Worm (Caenorhabditis elegans) whole organism, L4 larva: ENCODE data around the gene zak-1.

Experiments used
- D1046.2 ChIP-seq: fragments of 200-800 bp; sonication (Bioruptor generic); IDR thresholded peaks from 2 replicates; pipeline ENCODE4 v1.3.6; 2022; ENCODE audit warnings: missing genetic modification characterization, missing compliant biosample characterization
- F26F4.8 ChIP-seq: fragments of 200-800 bp; sonication (Bioruptor generic); conservative IDR thresholded peaks from 2 replicates; pipeline ENCODE4 v1.3.6; 2022; ENCODE audit warnings: missing genetic modification characterization, missing compliant biosample characterization
- F44E2.7 ChIP-seq: fragments of 200-800 bp; sonication (Bioruptor generic); IDR thresholded peaks from 2 replicates; pipeline ENCODE4 v2.1.2; 2022; ENCODE audit warnings: missing genetic modification characterization, missing compliant biosample characterization
- T20F7.1 ChIP-seq: fragments of 200-800 bp; sonication (Bioruptor generic); optimal IDR thresholded peaks from 2 replicates; lab custom pipeline; 2018; ENCODE audit warnings: mild to moderate bottlenecking, missing genetic modification characterization, missing compliant biosample characterization
- T26A8.4 ChIP-seq: fragments of 200-800 bp; sonication (Bioruptor generic); IDR thresholded peaks from 2 replicates; pipeline ENCODE4 v1.3.6; 2022; ENCODE audit warnings: missing genetic modification characterization, missing compliant biosample characterization
- Y48G9A.11 ChIP-seq: fragments of 200-800 bp; sonication (Bioruptor generic); IDR thresholded peaks from 2 replicates; pipeline ENCODE4 v1.3.6; 2022; ENCODE audit warnings: missing genetic modification reagents, missing genetic modification characterization, missing compliant biosample characterization
- Y75B8A.6 ChIP-seq: fragments of 200-800 bp; sonication (Bioruptor generic); IDR thresholded peaks from 2 replicates; pipeline ENCODE4 v1.3.6; 2022; ENCODE audit warnings: missing genetic modification reagents, missing genetic modification characterization, missing compliant biosample characterization
- ZK337.2 ChIP-seq: fragments of 200-800 bp; sonication (Bioruptor generic); IDR thresholded peaks from 2 replicates; pipeline ENCODE4 v1.3.6; 2022; ENCODE audit warnings: missing genetic modification reagents, missing genetic modification characterization, missing compliant biosample characterization
- aha-1 ChIP-seq: fragments of 150-350 bp; peaks from one replicate; lab custom pipeline; 2014; ENCODE audit warnings: missing biosample characterization, missing genetic modification characterization
- aly-2 ChIP-seq: sonication (generic microtip); optimal IDR thresholded peaks from 2 replicates; lab custom pipeline; 2018; ENCODE audit warnings: missing biosample characterization, missing genetic modification characterization
- ama-1 ChIP-seq: fragments of 150-350 bp; optimal IDR thresholded peaks from 2 replicates; lab custom pipeline; 2014; ENCODE audit warnings: inconsistent platforms, mixed read lengths
- ceh-62 ChIP-seq: sonication (generic microtip); optimal IDR thresholded peaks from 2 replicates; lab custom pipeline; 2017; ENCODE audit warnings: missing biosample characterization, missing genetic modification characterization
- ces-1 ChIP-seq: fragments of 150-350 bp; sonication (generic microtip); optimal IDR thresholded peaks from 4 replicates; lab custom pipeline; 2014; ENCODE audit warnings: missing biosample characterization, missing genetic modification reagents, missing genetic modification characterization
- daf-8 ChIP-seq: fragments of 200-800 bp; sonication (Bioruptor generic); IDR thresholded peaks from 2 replicates; pipeline ENCODE4 v1.3.6; 2022; ENCODE audit warnings: missing genetic modification characterization, missing compliant biosample characterization
- dmd-8 ChIP-seq: fragments of 200-800 bp; sonication (Bioruptor generic); IDR thresholded peaks from 2 replicates; pipeline ENCODE4 v1.3.6; 2022; ENCODE audit warnings: missing genetic modification characterization, missing compliant biosample characterization
- dpl-1 ChIP-seq: fragments of 150-350 bp; optimal IDR thresholded peaks from 2 replicates; lab custom pipeline; 2014; ENCODE audit warnings: missing biosample characterization, missing genetic modification reagents, missing genetic modification characterization
- duxl-1 ChIP-seq: sonication (generic microtip); optimal IDR thresholded peaks from 2 replicates; lab custom pipeline; 2016; ENCODE audit warnings: mild to moderate bottlenecking, missing genetic modification characterization, moderate library complexity, missing compliant biosample characterization; ENCODE audit not compliant: poor library complexity
- dve-1 ChIP-seq: sonication (generic microtip); optimal IDR thresholded peaks from 2 replicates; lab custom pipeline; 2017; ENCODE audit warnings: antibody characterized with exemption, mild to moderate bottlenecking, missing genetic modification characterization, missing compliant biosample characterization; ENCODE audit not compliant: insufficient read depth
- egl-27 ChIP-seq: sonication (generic microtip); optimal IDR thresholded peaks from 3 replicates; lab custom pipeline; 2017; ENCODE audit warnings: missing biosample characterization, missing genetic modification reagents, missing genetic modification characterization
- egl-43 ChIP-seq: fragments of 200-800 bp; sonication (Bioruptor generic); IDR thresholded peaks from 2 replicates; pipeline ENCODE4 v1.3.6; 2022; ENCODE audit warnings: missing genetic modification reagents, missing genetic modification characterization, missing compliant biosample characterization
- fkh-10 ChIP-seq: fragments of 150-350 bp; optimal IDR thresholded peaks from 2 replicates; lab custom pipeline; 2014; ENCODE audit warnings: missing biosample characterization, missing genetic modification reagents, missing genetic modification characterization
- hif-1 ChIP-seq, 2 experiments: sonication (generic microtip); optimal IDR thresholded peaks; 2 replicates each; lab custom pipeline; 2016 to 2017; ENCODE audit warnings: missing compliant biosample characterization in 2 of 2, missing genetic modification characterization in 2 of 2, missing genetic modification reagents in 2 of 2, missing genotype in 2 of 2, mild to moderate bottlenecking in 1 of 2
- hmg-1.1 ChIP-seq: fragments of 200-800 bp; sonication (Bioruptor generic); IDR thresholded peaks from 2 replicates; pipeline ENCODE4 v1.3.6; 2022; ENCODE audit warnings: missing genetic modification reagents, missing genetic modification characterization, missing compliant biosample characterization
- lin-1 ChIP-seq: fragments of 200-800 bp; sonication (Bioruptor generic); IDR thresholded peaks from 2 replicates; pipeline ENCODE4 v1.3.6; 2022; ENCODE audit warnings: missing genetic modification reagents, missing genetic modification characterization, missing compliant biosample characterization
- lin-38 ChIP-seq: fragments of 200-800 bp; sonication (Bioruptor generic); IDR thresholded peaks from 2 replicates; pipeline ENCODE4 v1.3.6; 2022; ENCODE audit warnings: missing genetic modification reagents, missing genetic modification characterization, missing compliant biosample characterization
- lin-39 ChIP-seq: fragments of 150-350 bp; optimal IDR thresholded peaks from 2 replicates; lab custom pipeline; 2014; ENCODE audit warnings: missing biosample characterization, missing genetic modification reagents, missing genetic modification characterization
- lsy-2 ChIP-seq, 2 experiments: fragments of 150-350 bp in 1 of 2; sonication (generic microtip) in 1 of 2; optimal IDR thresholded peaks; 2 replicates each; lab custom pipeline; 2014 to 2017; ENCODE audit warnings: missing biosample characterization in 2 of 2, missing genetic modification characterization in 2 of 2
- madf-9 ChIP-seq: fragments of 200-800 bp; sonication (Bioruptor generic); conservative IDR thresholded peaks from 2 replicates; pipeline ENCODE4 v1.3.6; 2022; ENCODE audit warnings: missing genetic modification reagents, missing genetic modification characterization, missing compliant biosample characterization
- mdl-1 ChIP-seq, 2 experiments: fragments of 150-350 bp in 1 of 2; sonication (generic microtip) in 1 of 2; optimal IDR thresholded peaks; 2 replicates each; lab custom pipeline; 2014 to 2017; ENCODE audit warnings: missing biosample characterization in 2 of 2, missing genetic modification characterization in 2 of 2
- mdt-29 ChIP-seq: fragments of 200-800 bp; sonication (Bioruptor generic); IDR thresholded peaks from 2 replicates; pipeline ENCODE4 v1.3.6; 2022; ENCODE audit warnings: missing genetic modification reagents, missing genetic modification characterization, missing compliant biosample characterization
- mes-2 ChIP-seq: sonication (generic microtip); optimal IDR thresholded peaks from 2 replicates; lab custom pipeline; 2016; ENCODE audit warnings: missing genotype, mild to moderate bottlenecking, missing genetic modification characterization, missing compliant biosample characterization; ENCODE audit not compliant: poor library complexity, severe bottlenecking
- mxl-3 ChIP-seq: fragments of 200-800 bp; sonication (Bioruptor generic); optimal IDR thresholded peaks from 2 replicates; lab custom pipeline; 2018; ENCODE audit warnings: mild to moderate bottlenecking, missing genetic modification characterization, missing compliant biosample characterization
- nhr-10 ChIP-seq: fragments of 150-350 bp; optimal IDR thresholded peaks from 2 replicates; lab custom pipeline; 2014; ENCODE audit warnings: missing biosample characterization, missing genetic modification characterization
- nhr-111 ChIP-seq: fragments of 200-800 bp; sonication (Bioruptor generic); optimal IDR thresholded peaks from 2 replicates; lab custom pipeline; 2018; ENCODE audit warnings: mild to moderate bottlenecking, missing genetic modification characterization, missing compliant biosample characterization
- nhr-41 ChIP-seq: fragments of 200-800 bp; sonication (Bioruptor generic); IDR thresholded peaks from 2 replicates; pipeline ENCODE4 v1.3.6; 2022; ENCODE audit warnings: missing genetic modification reagents, missing genetic modification characterization, missing compliant biosample characterization
- nhr-48 ChIP-seq: sonication (generic microtip); optimal IDR thresholded peaks from 2 replicates; lab custom pipeline; 2016; ENCODE audit warnings: mild to moderate bottlenecking, missing genetic modification characterization, missing compliant biosample characterization
- nhr-6 ChIP-seq: fragments of 150-350 bp; optimal IDR thresholded peaks from 2 replicates; lab custom pipeline; 2014; ENCODE audit warnings: missing biosample characterization, missing genetic modification characterization
- nhr-76 ChIP-seq: fragments of 150-350 bp; optimal IDR thresholded peaks from 2 replicates; lab custom pipeline; 2014; ENCODE audit warnings: missing biosample characterization, missing genetic modification characterization
- pha-4 ChIP-seq, 2 experiments: fragments of 150-350 bp in 1 of 2; fragments of 200-800 bp in 1 of 2; sonication (Bioruptor generic) in 1 of 2; IDR thresholded peaks in 1 of 2; optimal IDR thresholded peaks in 1 of 2; 2 replicates each; pipeline versions ENCODE4 v1.3.6 to Lab custom; 2014 to 2022; ENCODE audit warnings: missing genetic modification characterization in 2 of 2, missing genetic modification reagents in 2 of 2, missing biosample characterization in 1 of 2, missing compliant biosample characterization in 1 of 2
- pqm-1 ChIP-seq: sonication (generic microtip); optimal IDR thresholded peaks from 2 replicates; lab custom pipeline; 2017; ENCODE audit warnings: missing biosample characterization, missing genetic modification characterization
- saeg-2 ChIP-seq: fragments of 200-800 bp; sonication (Bioruptor generic); IDR thresholded peaks from 2 replicates; pipeline ENCODE4 v1.3.6; 2022; ENCODE audit warnings: missing genetic modification reagents, missing genetic modification characterization, missing compliant biosample characterization
- set-16 ChIP-seq: fragments of 200-800 bp; sonication (Bioruptor generic); IDR thresholded peaks from 2 replicates; pipeline ENCODE4 v1.3.6; 2022; ENCODE audit warnings: missing genetic modification reagents, missing genetic modification characterization, missing compliant biosample characterization
- snpc-4 ChIP-seq: fragments of 150-350 bp; optimal IDR thresholded peaks from 2 replicates; lab custom pipeline; 2014; ENCODE audit warnings: missing biosample characterization, missing genetic modification characterization
- tra-1 ChIP-seq: fragments of 200-800 bp; sonication (Bioruptor generic); IDR thresholded peaks from 2 replicates; pipeline ENCODE4 v1.3.6; 2022; ENCODE audit warnings: missing genetic modification reagents, missing genetic modification characterization, missing compliant biosample characterization
- unc-130 ChIP-seq: sonication (generic microtip); optimal IDR thresholded peaks from 2 replicates; lab custom pipeline; 2016; ENCODE audit warnings: missing genetic modification reagents, missing genetic modification characterization, missing compliant biosample characterization
- vab-7 ChIP-seq: fragments of 200-800 bp; sonication (Bioruptor generic); IDR thresholded peaks from 2 replicates; pipeline ENCODE4 v1.3.6; 2022; ENCODE audit warnings: missing genetic modification reagents, missing genetic modification characterization, missing compliant biosample characterization
- zag-1 ChIP-seq: fragments of 150-350 bp; optimal IDR thresholded peaks from 2 replicates; lab custom pipeline; 2014; ENCODE audit warnings: missing biosample characterization, missing genetic modification characterization
- zfp-2 ChIP-seq: sonication (generic microtip); optimal IDR thresholded peaks from 2 replicates; lab custom pipeline; 2016; ENCODE audit warnings: mild to moderate bottlenecking, missing genetic modification characterization, missing compliant biosample characterization
- zfp-3 ChIP-seq: fragments of 200-800 bp; sonication (Bioruptor generic); conservative IDR thresholded peaks from 2 replicates; pipeline ENCODE4 v1.3.6; 2022; ENCODE audit warnings: missing genetic modification reagents, missing genetic modification characterization, missing compliant biosample characterization
- zip-2 ChIP-seq: fragments of 150-350 bp; optimal IDR thresholded peaks from 2 replicates; lab custom pipeline; 2014; ENCODE audit warnings: missing biosample characterization, missing genetic modification characterization
- ztf-7 ChIP-seq: fragments of 150-350 bp; optimal IDR thresholded peaks from 2 replicates; lab custom pipeline; 2014; ENCODE audit warnings: missing biosample characterization, missing genetic modification characterization

Gene zak-1

ce11 chrIII:6897587-6898064, 41.0 kb upstream of the zak-1 start, which contains the start of gene T07E3.4 (continued):
- TF ChIP-seq dve-1 (peak; percentile 73), T20F7.1 (GFP tag; lab: Kevin White, UChicago) (peak; percentile 60), daf-8 (GFP tag; lab: Robert Waterston, UW) (no peak), zfp-2 (tag; lab: Kevin White, UChicago) (no peak), T26A8.4 (GFP tag; lab: Robert Waterston, UW) (peak; percentile 59), fkh-10 (GFP tag; lab: Kevin White, UChicago) (no peak), Y48G9A.11 (GFP tag; lab: Robert Waterston, UW) (no peak), nhr-76 (no peak), nhr-6 (no peak), zfp-3 (GFP tag; lab: Robert Waterston, UW) (no peak), pha-4 (GFP tag; IDR thresholded peaks at IDR 0.05; lab: Robert Waterston, UW) (0 out of 2 replicates have a peak, but pooled peaks have one; percentile 30), pha-4 (tag; optimal IDR thresholded peaks at IDR 0.05; lab: Kevin White, UChicago) (no peak), lsy-2 (tag; optimal IDR thresholded peaks at IDR 0.05; lab: Kevin White, UChicago) (peak; percentile 50 to 84), hmg-1.1 (GFP tag; lab: Robert Waterston, UW) (peak; percentile 76), nhr-10 (tag; lab: Kevin White, UChicago) (peak; percentile 23), mdt-29 (no peak), mdl-1 (tag; optimal IDR thresholded peaks at IDR 0.05; lab: Kevin White, UChicago) (peak; percentile 22 to 72), mes-2 (tag; lab: Kevin White, UChicago) (peak; percentile 66), hif-1 (tag; optimal IDR thresholded peaks at IDR 0.05; lab: Kevin White, UChicago) (no peak), pqm-1 (tag; lab: Kevin White, UChicago) (no peak), ama-1 (no peak), ztf-7 (peak; percentile 48), ces-1 (no peak), F44E2.7 (GFP tag; lab: Robert Waterston, UW) (no peak), ceh-62 (no peak), unc-130 (GFP tag; lab: Kevin White, UChicago) (no peak), set-16 (GFP tag; lab: Robert Waterston, UW) (no peak), ZK337.2 (no peak), duxl-1 (no peak), aly-2 (tag; lab: Kevin White, UChicago) (no peak), lin-38 (no peak), aha-1 (peak; percentile 98), F26F4.8 (GFP tag; lab: Robert Waterston, UW) (no peak), dmd-8 (GFP tag; lab: Robert Waterston, UW) (no peak), saeg-2 (GFP tag; lab: Robert Waterston, UW) (no peak), lin-1 (peak; percentile 64; the same call in 1 of the 2 replicates), madf-9 (GFP tag; lab: Robert Waterston, UW) (no peak), D1046.2 (GFP tag; lab: Robert Waterston, UW) (no peak), nhr-48 (tag; lab: Kevin White, UChicago) (peak; percentile 78), mxl-3 (peak; percentile 34), zag-1 (tag; lab: Kevin White, UChicago) (no peak), egl-27 (tag; lab: Kevin White, UChicago) (no peak), lin-39 (tag; lab: Kevin White, UChicago) (no peak), zip-2 (tag; lab: Kevin White, UChicago) (peak; percentile 8), tra-1 (peak; percentile 32; the same call in 1 of the 2 replicates), vab-7 (no peak), nhr-41 (GFP tag; lab: Robert Waterston, UW) (no peak), dpl-1 (GFP tag; lab: Kevin White, UChicago) (peak; percentile 48), egl-43 (GFP tag; lab: Robert Waterston, UW) (no peak), snpc-4 (no peak), Y75B8A.6 (no peak), nhr-111 (no peak)
